Fruit fly (Drosophila melanogaster): ENCODE data around the gene Dup99B.

Dup99B gene

DNA sequence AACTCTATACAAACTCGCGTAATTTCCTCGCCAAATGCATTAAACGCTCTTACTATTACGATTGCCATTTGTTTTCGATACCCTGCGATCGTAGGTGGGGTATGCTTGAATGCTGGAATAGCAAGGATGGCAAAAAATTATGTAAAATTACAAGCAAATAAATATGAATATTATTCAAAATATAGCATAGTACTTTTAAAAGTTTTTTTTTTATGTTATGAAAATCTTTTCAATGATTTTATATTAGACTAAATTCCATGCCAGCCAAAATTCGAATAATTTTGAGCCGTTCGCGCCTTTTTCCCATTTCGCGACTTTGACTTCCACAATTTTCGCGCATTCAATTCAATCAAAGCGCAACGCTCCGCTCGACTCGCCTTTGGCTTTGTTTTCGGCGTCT, 41.0 kb upstream of the Dup99B start:
- TF ChIP-seq CG13204 (GFP tag; optimal IDR thresholded peaks at IDR 0.05): no peak
- no peak for TF ChIP-seq CG8301 (tag; optimal IDR thresholded peaks at IDR 0.05)
- TF ChIP-seq CG17806 (tag; optimal IDR thresholded peaks at IDR 0.05): no peak
- TF ChIP-seq CG9948 (tag; optimal IDR thresholded peaks at IDR 0.05): no peak
- TF ChIP-seq Pif1A (GFP tag; optimal IDR thresholded peaks at IDR 0.05): no peak
- no peak for TF ChIP-seq CG10348 (GFP tag; IDR thresholded peaks at IDR 0.05)
- TF ChIP-seq CG15710 (tag; optimal IDR thresholded peaks at IDR 0.05): no peak
- no peak for TF ChIP-seq rn (GFP tag; IDR thresholded peaks at IDR 0.05)
- TF ChIP-seq fd96Ca (GFP tag; IDR thresholded peaks at IDR 0.05): no peak
- TF ChIP-seq Snoo (tag; optimal IDR thresholded peaks at IDR 0.05): no peak
- no peak for TF ChIP-seq Pif1B (GFP tag; optimal IDR thresholded peaks at IDR 0.05)

dm6 chr3R:29755248-29755647, 40.1 kb upstream of the Dup99B start:
- peak; percentile 87 for TF ChIP-seq Ets98B (GFP tag; IDR thresholded peaks at IDR 0.05)
- no peak for TF ChIP-seq CG13204 (GFP tag; optimal IDR thresholded peaks at IDR 0.05)
- peak; percentile 33; the same call in 1 of the 2 replicates for TF ChIP-seq CG10348 (GFP tag; IDR thresholded peaks at IDR 0.05)
- TF ChIP-seq CG12605 (GFP tag; IDR thresholded peaks at IDR 0.05): peak; percentile 40; the same call in 1 of the 2 replicates
- TF ChIP-seq CG32121 (GFP tag; IDR thresholded peaks at IDR 0.05): peak; percentile 87
- TF ChIP-seq CG9948 (tag; optimal IDR thresholded peaks at IDR 0.05): peak; percentile 7
- no peak for TF ChIP-seq D1 (tag; optimal IDR thresholded peaks at IDR 0.05)
- TF ChIP-seq CG4496 (GFP tag; IDR thresholded peaks at IDR 0.05): peak; percentile 83
- no peak for TF ChIP-seq CG8301 (tag; optimal IDR thresholded peaks at IDR 0.05)
- TF ChIP-seq EcR (GFP tag; optimal IDR thresholded peaks at IDR 0.05): no peak
- no peak for TF ChIP-seq Pif1B (GFP tag; optimal IDR thresholded peaks at IDR 0.05)
- TF ChIP-seq CG14655 (GFP tag; optimal IDR thresholded peaks at IDR 0.05): no peak
- TF ChIP-seq gl (tag; optimal IDR thresholded peaks at IDR 0.05): no peak
- peak; percentile 90 for TF ChIP-seq fd96Ca (GFP tag; IDR thresholded peaks at IDR 0.05)
- peak; percentile 3 for TF ChIP-seq CG15710 (tag; optimal IDR thresholded peaks at IDR 0.05)
- TF ChIP-seq Snoo (tag; optimal IDR thresholded peaks at IDR 0.05): no peak
- TF ChIP-seq CG34367 (tag; optimal IDR thresholded peaks at IDR 0.05): no peak
- no peak for TF ChIP-seq CG17806 (tag; optimal IDR thresholded peaks at IDR 0.05)
- TF ChIP-seq Pif1A (GFP tag; optimal IDR thresholded peaks at IDR 0.05): no peak
- no peak for TF ChIP-seq CG8159 (tag; optimal IDR thresholded peaks at IDR 0.05)
- 0 out of 2 replicates have a peak, but pooled peaks have one; percentile 52 for TF ChIP-seq rn (GFP tag; IDR thresholded peaks at IDR 0.05)

DNA sequence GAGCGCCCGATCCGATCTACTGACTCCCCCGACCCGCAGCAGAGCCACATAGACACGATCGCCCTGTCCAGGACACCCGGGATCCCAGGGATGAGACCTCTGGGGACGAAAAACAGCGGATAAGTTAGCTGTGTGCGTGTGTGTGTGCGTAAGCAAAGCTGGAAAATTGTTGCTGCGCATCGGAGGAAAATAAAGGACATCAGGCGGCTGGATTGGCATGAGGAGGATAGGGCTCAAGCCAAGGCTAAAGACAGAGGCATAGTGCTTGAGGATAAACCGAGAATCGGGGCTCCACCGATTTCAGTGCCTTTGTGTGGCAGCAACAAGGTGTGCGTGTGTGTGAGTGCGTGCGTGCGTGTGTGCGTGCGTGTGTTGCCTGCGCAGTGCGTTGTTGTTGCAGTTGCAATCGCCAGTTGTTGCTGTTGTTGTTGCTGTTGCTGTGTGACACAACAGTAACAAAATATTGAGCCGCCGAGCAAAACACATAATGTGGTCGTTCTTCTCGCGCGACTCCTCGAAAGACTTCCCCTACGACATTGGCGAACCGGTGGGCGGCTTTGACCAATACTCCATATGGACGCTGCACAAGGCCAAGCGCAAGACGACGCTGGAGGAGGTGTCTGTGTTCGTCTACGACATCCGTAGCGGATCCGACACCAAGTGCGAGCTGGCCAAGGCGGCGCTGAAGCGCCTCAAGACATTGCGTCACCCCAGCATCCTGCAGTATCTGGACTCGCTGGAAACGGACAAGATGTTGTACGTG, 34.3 kb upstream of the Dup99B start:
- no peak for TF ChIP-seq EcR (GFP tag; optimal IDR thresholded peaks at IDR 0.05)
- TF ChIP-seq CG17806 (tag; optimal IDR thresholded peaks at IDR 0.05): no peak
- no peak for TF ChIP-seq Ets98B (GFP tag; IDR thresholded peaks at IDR 0.05)
- TF ChIP-seq gl (tag; optimal IDR thresholded peaks at IDR 0.05): no peak
- TF ChIP-seq Snoo (tag; optimal IDR thresholded peaks at IDR 0.05): no peak
- TF ChIP-seq CG8301 (tag; optimal IDR thresholded peaks at IDR 0.05): no peak
- no peak for TF ChIP-seq CG32121 (GFP tag; IDR thresholded peaks at IDR 0.05)
- TF ChIP-seq CG34367 (tag; optimal IDR thresholded peaks at IDR 0.05): no peak
- TF ChIP-seq CG10348 (GFP tag; IDR thresholded peaks at IDR 0.05): no peak
- no peak for TF ChIP-seq CG4496 (GFP tag; IDR thresholded peaks at IDR 0.05)
- no peak for TF ChIP-seq rn (GFP tag; IDR thresholded peaks at IDR 0.05)

- TF ChIP-seq rn (GFP tag; IDR thresholded peaks at IDR 0.05): no peak
- TF ChIP-seq fd96Ca (GFP tag; IDR thresholded peaks at IDR 0.05): no peak
- TF ChIP-seq Pif1A (GFP tag; optimal IDR thresholded peaks at IDR 0.05): no peak
- TF ChIP-seq Snoo (tag; optimal IDR thresholded peaks at IDR 0.05): peak; percentile 39
- no peak for TF ChIP-seq CG32121 (GFP tag; IDR thresholded peaks at IDR 0.05)
- 0 out of 3 replicates have a peak, but pooled peaks have one; percentile 27 for TF ChIP-seq CG4496 (GFP tag; IDR thresholded peaks at IDR 0.05)
- TF ChIP-seq CG10348 (GFP tag; IDR thresholded peaks at IDR 0.05): no peak
- TF ChIP-seq CG15710 (tag; optimal IDR thresholded peaks at IDR 0.05): peak; percentile 45
- TF ChIP-seq D1 (tag; optimal IDR thresholded peaks at IDR 0.05): no peak
Measured at dm6 chr3R:29748591-29749303, 33.6 kb upstream of the Dup99B start, which contains the start of the genes ATPsyngamma and yata. Gene ATPsyngamma, minus strand, starts transcription at chr3R:29749163. Gene yata, plus strand, starts transcription at chr3R:29749219.

DNA sequence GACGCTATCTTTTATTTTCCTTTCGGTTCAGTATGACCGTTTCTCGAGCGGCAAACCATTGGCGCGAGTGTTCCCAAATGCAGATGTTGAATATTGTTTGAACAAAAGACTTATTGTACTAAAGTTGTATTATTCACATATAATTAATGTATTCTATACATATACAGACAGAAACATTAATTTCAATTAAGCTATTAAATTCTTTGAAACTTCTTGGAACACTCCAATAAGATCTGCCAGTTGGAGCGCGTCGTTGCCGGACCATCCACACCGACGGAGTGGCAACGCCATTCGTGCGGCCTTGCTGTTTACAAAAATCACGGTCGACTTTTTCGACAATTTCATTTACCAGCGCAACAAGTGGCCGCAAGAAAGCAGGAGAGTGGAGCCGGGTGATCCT, 29.9 kb upstream of the Dup99B start, which contains the start of the genes Wdr24 and IntS11:
Wdr24 (minus strand) TSS at position 37 of the 400 bp plus-strand sequence.
IntS11 (plus strand) TSS at position 282 of the 400 bp plus-strand sequence.
- TF ChIP-seq CG9948 (tag; optimal IDR thresholded peaks at IDR 0.05): peak; percentile 92
- TF ChIP-seq D1 (tag; optimal IDR thresholded peaks at IDR 0.05): no peak
- TF ChIP-seq CG34367 (tag; optimal IDR thresholded peaks at IDR 0.05): peak; percentile 94
- peak; percentile 83 for TF ChIP-seq gl (tag; optimal IDR thresholded peaks at IDR 0.05)
- TF ChIP-seq CG13204 (GFP tag; optimal IDR thresholded peaks at IDR 0.05): no peak
- peak; percentile 99 for TF ChIP-seq CG4496 (GFP tag; IDR thresholded peaks at IDR 0.05)
- TF ChIP-seq Pif1B (GFP tag; optimal IDR thresholded peaks at IDR 0.05): no peak
- TF ChIP-seq CG32121 (GFP tag; IDR thresholded peaks at IDR 0.05): peak; percentile 98
- peak; percentile 96 for TF ChIP-seq CG17806 (tag; optimal IDR thresholded peaks at IDR 0.05)
- peak; percentile 98 for TF ChIP-seq rn (GFP tag; IDR thresholded peaks at IDR 0.05)
- TF ChIP-seq CG14655 (GFP tag; optimal IDR thresholded peaks at IDR 0.05): no peak
- peak; percentile 7 for TF ChIP-seq EcR (GFP tag; optimal IDR thresholded peaks at IDR 0.05)
- peak; percentile 99 for TF ChIP-seq CG10348 (GFP tag; IDR thresholded peaks at IDR 0.05)
- TF ChIP-seq fd96Ca (GFP tag; IDR thresholded peaks at IDR 0.05): peak; percentile 98
- TF ChIP-seq Snoo (tag; optimal IDR thresholded peaks at IDR 0.05): peak; percentile 95
- TF ChIP-seq Pif1A (GFP tag; optimal IDR thresholded peaks at IDR 0.05): no peak
- TF ChIP-seq CG8301 (tag; optimal IDR thresholded peaks at IDR 0.05): peak; percentile 96
- peak; percentile 98 for TF ChIP-seq Ets98B (GFP tag; IDR thresholded peaks at IDR 0.05)
- peak; percentile 97 for TF ChIP-seq CG12605 (GFP tag; IDR thresholded peaks at IDR 0.05)
- peak; percentile 98 for TF ChIP-seq CG15710 (tag; optimal IDR thresholded peaks at IDR 0.05)
- TF ChIP-seq CG8159 (tag; optimal IDR thresholded peaks at IDR 0.05): peak; percentile 94
